Worm (Caenorhabditis elegans): ENCODE measurements around the gene R160.2.
A peak's percentile ranks its signal among the peaks of the same experiment; 100 is the strongest.
"Not testable (repeated sequence)": the region's sequence is repeated elsewhere in the genome, so short reads cannot be mapped to it uniquely, and the experiment has no call there.

R160.2 gene

DNA sequence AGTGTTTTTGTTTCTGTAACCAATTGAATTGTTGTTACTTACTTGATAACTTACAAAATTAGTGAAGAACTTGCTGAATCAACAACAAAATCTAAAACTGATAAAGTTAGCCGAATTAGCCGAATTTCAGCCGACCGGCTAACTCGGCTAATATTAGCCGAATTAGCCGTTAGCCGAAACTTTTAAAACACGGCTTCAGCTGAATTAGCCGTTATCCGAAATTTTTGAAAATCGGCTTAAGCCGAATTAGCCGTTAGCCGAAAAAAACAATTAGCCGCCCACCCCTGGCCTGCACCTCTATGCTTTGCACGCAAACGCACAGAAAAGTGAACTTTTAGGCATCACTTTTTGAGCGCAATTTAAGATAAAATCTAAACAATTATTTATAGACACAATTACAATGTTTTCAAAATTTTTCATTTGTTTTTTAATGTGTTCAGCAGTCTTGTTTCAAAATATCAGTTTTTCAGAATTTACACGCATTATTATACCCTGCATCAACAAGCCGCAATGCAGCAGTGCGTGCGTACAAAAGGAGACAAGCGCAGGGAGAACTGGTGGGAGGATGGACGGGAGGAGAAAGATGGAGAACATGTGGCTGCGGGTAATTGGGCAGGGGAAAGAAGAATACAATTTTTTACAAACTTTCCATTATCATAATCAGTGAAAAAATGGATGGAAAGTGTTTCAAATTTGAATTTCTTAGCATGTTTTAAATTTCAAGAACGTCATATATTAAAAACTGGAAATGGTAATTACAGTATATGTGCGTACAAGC is 18.6 kb upstream of the R160.2 start (continued):
- TF ChIP-seq ztf-25 (GFP tag; IDR thresholded peaks at IDR 0.05) = no peak
- TF ChIP-seq aptf-2 (GFP tag; conservative IDR thresholded peaks at IDR 0.05) = no peak
- peak; percentile 92 for TF ChIP-seq lin-40 (tag; optimal IDR thresholded peaks at IDR 0.05)
- no peak for TF ChIP-seq Y53F4B.3 (GFP tag; IDR thresholded peaks at IDR 0.05)
- peak; percentile 45; the same call in 1 of the 2 replicates for TF ChIP-seq C06A6.2 (GFP tag; conservative IDR thresholded peaks at IDR 0.05)
- peak; percentile 41 for TF ChIP-seq atf-7 (tag; optimal IDR thresholded peaks at IDR 0.05)
- peak; percentile 22 for TF ChIP-seq tlf-1 (GFP tag; optimal IDR thresholded peaks at IDR 0.05)
- TF ChIP-seq nhr-80 (tag; optimal IDR thresholded peaks at IDR 0.05) = peak; percentile 78
- TF ChIP-seq F22D6.2 (tag; optimal IDR thresholded peaks at IDR 0.05) = peak; percentile 26
- peak; percentile 57 for TF ChIP-seq ceh-27 (GFP tag; optimal IDR thresholded peaks at IDR 0.05)
- TF ChIP-seq dpff-1 (tag; optimal IDR thresholded peaks at IDR 0.05) = no peak
- 0 out of 2 replicates have a peak, but pooled peaks have one; percentile 27 for TF ChIP-seq lir-1 (GFP tag; conservative IDR thresholded peaks at IDR 0.05)
- TF ChIP-seq ZK185.1 (tag; optimal IDR thresholded peaks at IDR 0.05; ENCODE audit: poor library complexity, severe bottlenecking) = peak; percentile 68
- TF ChIP-seq Y53G8AR.9 (GFP tag; conservative IDR thresholded peaks at IDR 0.05) = peak; percentile 58; the same call in 1 of the 2 replicates
- TF ChIP-seq B0019.2 (GFP tag; conservative IDR thresholded peaks at IDR 0.05) = no peak

DNA sequence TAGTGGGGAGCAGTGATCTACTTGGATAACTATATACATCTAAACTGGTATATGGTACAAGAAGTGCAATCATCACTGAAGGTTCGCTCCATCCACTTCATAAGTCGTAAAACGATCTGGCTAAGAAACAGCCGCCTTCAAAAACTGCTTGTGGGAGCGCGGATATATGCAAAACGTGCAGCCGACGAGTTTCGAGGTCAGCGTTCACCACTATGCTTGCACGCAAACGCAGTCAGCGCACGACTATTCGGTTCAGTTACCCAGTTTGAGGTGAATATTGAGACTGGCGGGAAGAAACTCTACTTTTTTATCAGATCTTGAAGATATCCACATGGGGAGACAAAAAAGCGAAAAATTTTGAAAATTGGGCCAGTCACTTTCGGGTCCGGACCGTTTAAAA is 17.8 kb upstream of the R160.2 start:
- TF ChIP-seq dox-1 (GFP tag; IDR thresholded peaks at IDR 0.05) (0 out of 2 replicates have a peak, but pooled peaks have one; percentile 12), snpc-4 (tag; optimal IDR thresholded peaks at IDR 0.05) (peak in 2 of 4 experiments; percentile 67 to 75), hmg-1.2 (GFP tag; IDR thresholded peaks at IDR 0.05) (peak; percentile 58)
- TF ChIP-seq snpc-4 (GFP tag; optimal IDR thresholded peaks at IDR 0.05) = not testable (repeated sequence)

DNA sequence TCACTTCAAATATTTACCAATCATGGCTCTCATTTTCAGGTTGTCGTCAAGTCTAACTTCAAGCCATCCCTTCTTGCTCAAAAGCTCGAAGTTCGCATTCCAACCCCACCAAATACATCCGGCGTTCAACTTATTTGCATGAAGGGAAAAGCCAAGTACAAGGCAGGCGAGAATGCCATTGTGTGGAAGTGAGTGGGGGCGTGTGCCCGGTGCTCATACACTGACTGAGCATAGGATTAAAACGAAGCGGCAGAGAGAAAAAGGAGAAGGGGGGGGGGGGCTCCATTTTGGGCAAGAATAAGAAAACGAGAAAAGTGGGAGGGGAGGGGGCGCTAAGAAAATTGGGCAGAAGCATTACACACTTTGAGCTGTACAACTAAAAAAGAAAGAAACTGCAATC is 15.0 kb upstream of the R160.2 start:
- TF ChIP-seq zfh-2 (GFP tag; conservative IDR thresholded peaks at IDR 0.05) (peak; percentile 33; the same call in 1 of the 2 replicates), him-1 (tag; optimal IDR thresholded peaks at IDR 0.05) (no peak), ama-1 (optimal IDR thresholded peaks at IDR 0.05) (no peak), ama-1 (GFP tag; optimal IDR thresholded peaks at IDR 0.05) (no peak), Y79H2A.3 (GFP tag; conservative IDR thresholded peaks at IDR 0.05) (no peak), F52B5.7 (tag; optimal IDR thresholded peaks at IDR 0.05) (no peak), nfya-2 (GFP tag; IDR thresholded peaks at IDR 0.05) (no peak)

DNA sequence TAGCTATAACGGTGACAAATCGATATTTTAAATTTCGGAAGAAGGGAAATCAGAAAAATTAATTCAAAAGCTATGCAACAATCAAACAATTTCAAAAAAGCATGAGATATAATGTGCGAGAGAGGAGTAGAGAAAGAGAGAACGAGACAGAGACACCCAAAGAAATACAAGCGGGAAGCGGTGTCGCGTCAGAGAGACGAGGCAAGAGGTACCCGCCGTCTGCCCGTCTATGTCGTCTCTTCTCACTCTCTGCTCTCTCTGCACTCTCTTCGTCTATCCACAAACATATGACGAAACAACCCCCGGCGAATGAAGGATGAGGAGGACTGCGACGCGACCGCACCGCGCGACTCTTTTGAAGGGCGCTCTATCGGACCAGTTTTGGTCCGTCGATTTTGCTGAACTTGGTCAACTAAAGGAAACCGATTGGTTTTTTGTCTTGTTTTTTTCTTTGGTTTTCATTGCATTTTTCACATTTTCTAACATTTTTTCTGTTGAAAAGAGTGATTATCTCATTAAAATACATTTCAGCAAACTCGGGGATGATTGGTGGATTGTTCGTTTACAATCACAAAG is 12.2 kb upstream of the R160.2 start, which contains the start of gene dpy-23:
Gene dpy-23 (plus strand): TSS at position 526 of the 576 bp plus-strand sequence.
- TF ChIP-seq F57A8.1 (GFP tag; optimal IDR thresholded peaks at IDR 0.05) (no peak), madf-6 (GFP tag; IDR thresholded peaks at IDR 0.05) (peak; percentile 40), madf-3 (GFP tag; IDR thresholded peaks at IDR 0.05) (peak; percentile 85), dpl-1 (GFP tag; optimal IDR thresholded peaks at IDR 0.05) (peak; percentile 5), Y53G8AR.9 (GFP tag; conservative IDR thresholded peaks at IDR 0.05) (peak; percentile 69; the same call in 1 of the 2 replicates), F49E8.2 (tag; optimal IDR thresholded peaks at IDR 0.05; ENCODE audit: insufficient read depth) (no peak), attf-6 (GFP tag; IDR thresholded peaks at IDR 0.05) (no peak), pbrm-1 (GFP tag; IDR thresholded peaks at IDR 0.05) (peak; percentile 87), die-1 (tag; optimal IDR thresholded peaks at IDR 0.05) (peak; percentile 16), hmg-1.2 (GFP tag; IDR thresholded peaks at IDR 0.05) (peak; percentile 98), atf-7 (tag; optimal IDR thresholded peaks at IDR 0.05) (peak; percentile 72), athp-1 (tag; optimal IDR thresholded peaks at IDR 0.05) (peak; percentile 23), lin-54 (GFP tag; optimal IDR thresholded peaks at IDR 0.05) (peak; percentile 51), K11D2.4 (GFP tag; IDR thresholded peaks at IDR 0.05) (peak; percentile 82), egrh-3 (GFP tag; IDR thresholded peaks at IDR 0.05) (peak; percentile 60), D2030.7 (GFP tag; IDR thresholded peaks at IDR 0.05) (no peak), unc-130 (GFP tag; optimal IDR thresholded peaks at IDR 0.05) (no peak), snpc-4 (GFP tag; optimal IDR thresholded peaks at IDR 0.05) (peak; percentile 42), snpc-4 (tag; optimal IDR thresholded peaks at IDR 0.05) (peak; percentile 2 to 55 (median 53)), sdz-38 (tag; optimal IDR thresholded peaks at IDR 0.05) (no peak), C06A6.2 (GFP tag; conservative IDR thresholded peaks at IDR 0.05) (peak; percentile 77), mcd-1 (GFP tag; IDR thresholded peaks at IDR 0.05) (peak; percentile 71)

Measured in whole organism, young adult.